Fruit fly (Drosophila melanogaster) whole organism, embryonic: ENCODE measurements around the gene CG14400.

ENCODE experiments used
- CG10209 ChIP-seq: fragments of 200-800 bp; sonication (Bioruptor generic); optimal IDR thresholded peaks from 3 replicates; lab custom pipeline; 2017; ENCODE audit warnings: missing biosample characterization, mild to moderate bottlenecking, missing genetic modification characterization, missing genetic modification reagents
- CG11504 ChIP-seq: fragments of 200-800 bp; sonication (Bioruptor generic); optimal IDR thresholded peaks from 3 replicates; lab custom pipeline; 2019; ENCODE audit warnings: missing biosample characterization, mild to moderate bottlenecking, missing genetic modification characterization, moderate library complexity
- CG13287 ChIP-seq: fragments of 200-800 bp; sonication (Bioruptor generic); IDR thresholded peaks from 2 replicates; pipeline ENCODE4 v1.3.6; 2022; ENCODE audit warnings: missing biosample characterization, missing genetic modification characterization; ENCODE audit not compliant: partially characterized antibody
- CG15514 ChIP-seq: fragments of 200-800 bp; sonication (Bioruptor generic); optimal IDR thresholded peaks from 3 replicates; lab custom pipeline; 2017; ENCODE audit warnings: missing biosample characterization, missing genetic modification characterization, mild to moderate bottlenecking, moderate library complexity, missing genetic modification reagents
- CG15601 ChIP-seq: fragments of 200-800 bp; sonication (Bioruptor generic); optimal IDR thresholded peaks from 3 replicates; lab custom pipeline; 2019; ENCODE audit warnings: missing biosample characterization, mild to moderate bottlenecking, missing genetic modification characterization, moderate library complexity
- CG1603 ChIP-seq: fragments of 200-800 bp; sonication (Bioruptor generic); optimal IDR thresholded peaks from 2 replicates; lab custom pipeline; 2019; ENCODE audit warnings: missing biosample characterization, mild to moderate bottlenecking, missing genetic modification characterization, moderate library complexity
- CG16813 ChIP-seq: fragments of 200-800 bp; sonication (Bioruptor generic); IDR thresholded peaks from 3 replicates; pipeline ENCODE4 v1.3.6; 2022; ENCODE audit warnings: missing biosample characterization, missing genetic modification characterization; ENCODE audit not compliant: partially characterized antibody
- CG2199 ChIP-seq: fragments of 200-800 bp; sonication (Bioruptor generic); IDR thresholded peaks from 3 replicates; pipeline ENCODE4 v1.3.6; 2022; ENCODE audit warnings: missing biosample characterization, missing genetic modification characterization
- CG2889 ChIP-seq: fragments of 200-800 bp; sonication (Bioruptor generic); IDR thresholded peaks from 3 replicates; pipeline ENCODE4 v1.3.6; 2022; ENCODE audit warnings: missing biosample characterization, missing genetic modification characterization
- CG3407 ChIP-seq: fragments of 200-800 bp; sonication (Bioruptor generic); optimal IDR thresholded peaks from 2 replicates; lab custom pipeline; 2018; ENCODE audit warnings: missing biosample characterization, mild to moderate bottlenecking, missing genetic modification characterization
- CG4328 ChIP-seq: fragments of 200-800 bp; sonication (Bioruptor generic); optimal IDR thresholded peaks from 3 replicates; lab custom pipeline; 2017; ENCODE audit warnings: missing biosample characterization, missing genetic modification reagents, missing genetic modification characterization
- CG7372 ChIP-seq: fragments of 200-800 bp; sonication (Bioruptor generic); IDR thresholded peaks from 2 replicates; pipeline ENCODE4 v1.3.6; 2022; ENCODE audit warnings: missing biosample characterization, missing genetic modification characterization
- CG7556 ChIP-seq: fragments of 200-800 bp; sonication (Bioruptor generic); optimal IDR thresholded peaks from 2 replicates; lab custom pipeline; 2017; ENCODE audit warnings: missing biosample characterization, mild to moderate bottlenecking, missing genetic modification characterization
- CG8478 ChIP-seq: fragments of >200 bp; optimal IDR thresholded peaks from 2 replicates; lab custom pipeline; 2018
- CG9817 ChIP-seq: fragments of 200-800 bp; sonication (Bioruptor generic); optimal IDR thresholded peaks from 2 replicates; lab custom pipeline; 2018; ENCODE audit warnings: missing biosample characterization, mild to moderate bottlenecking, missing genetic modification characterization, moderate library complexity
- CTCF ChIP-seq: fragments of 200-800 bp; sonication (Bioruptor generic); optimal IDR thresholded peaks from 2 replicates; lab custom pipeline; 2017; ENCODE audit warnings: missing biosample characterization, mild to moderate bottlenecking, missing genetic modification characterization, moderate library complexity
- D19B ChIP-seq: fragments of 200-800 bp; sonication (Bioruptor generic); optimal IDR thresholded peaks from 2 replicates; lab custom pipeline; 2017; ENCODE audit warnings: missing biosample characterization, mild to moderate bottlenecking, missing genetic modification characterization
- Dll ChIP-seq: fragments of 200-800 bp; sonication (Bioruptor generic); IDR thresholded peaks from 4 replicates; pipeline ENCODE4 v1.3.6; 2022; ENCODE audit warnings: missing biosample characterization, missing genetic modification characterization; ENCODE audit not compliant: partially characterized antibody
- Dp ChIP-seq: fragments of 200-800 bp; sonication (Bioruptor generic); optimal IDR thresholded peaks from 2 replicates; lab custom pipeline; 2018; ENCODE audit warnings: missing biosample characterization, mild to moderate bottlenecking, missing genetic modification characterization, moderate library complexity
- Drgx ChIP-seq: fragments of 200-800 bp; sonication (Bioruptor generic); IDR thresholded peaks from 2 replicates; pipeline ENCODE4 v1.3.6; 2022; ENCODE audit warnings: missing biosample characterization, missing genetic modification characterization
- E2f2 ChIP-seq: fragments of 200-800 bp; sonication (Bioruptor generic); IDR thresholded peaks from 2 replicates; pipeline ENCODE4 v1.3.6; 2022; ENCODE audit warnings: missing biosample characterization, missing genetic modification characterization
- HmgZ ChIP-seq: fragments of 200-800 bp; sonication (Bioruptor generic); optimal IDR thresholded peaks from 2 replicates; lab custom pipeline; 2018; ENCODE audit warnings: missing biosample characterization, mild to moderate bottlenecking, missing genetic modification characterization
- Lhr ChIP-seq: fragments of 200-800 bp; sonication (Bioruptor generic); optimal IDR thresholded peaks from 3 replicates; lab custom pipeline; 2017; ENCODE audit warnings: mild to moderate bottlenecking, missing biosample characterization, missing genetic modification reagents, missing genetic modification characterization
- Med ChIP-seq: fragments of 200-800 bp; sonication (Bioruptor generic); peaks from one replicate; lab custom pipeline; 2016; ENCODE audit warnings: missing biosample characterization, missing genetic modification characterization, mild to moderate bottlenecking, inconsistent platforms, moderate library complexity
- NC2α ChIP-seq: fragments of 200-800 bp; sonication (Bioruptor generic); optimal IDR thresholded peaks from 2 replicates; lab custom pipeline; 2016; ENCODE audit warnings: missing biosample characterization, missing genetic modification characterization
- Optix ChIP-seq: fragments of 200-800 bp; sonication (Bioruptor generic); IDR thresholded peaks from 3 replicates; pipeline ENCODE4 v1.3.6; 2022; ENCODE audit warnings: missing biosample characterization, missing genetic modification characterization
- Poxn ChIP-seq: fragments of 200-800 bp; sonication (Bioruptor generic); IDR thresholded peaks from 2 replicates; pipeline ENCODE4 v1.3.6; 2022; ENCODE audit warnings: missing biosample characterization, missing genetic modification characterization
- Sox102F ChIP-seq: fragments of 200-800 bp; sonication (Bioruptor generic); optimal IDR thresholded peaks from 2 replicates; lab custom pipeline; 2018; ENCODE audit warnings: missing biosample characterization, mild to moderate bottlenecking, missing genetic modification characterization, moderate library complexity
- ara ChIP-seq: fragments of 200-800 bp; sonication (Bioruptor generic); IDR thresholded peaks from 2 replicates; pipeline ENCODE4 v1.3.6; 2022; ENCODE audit warnings: missing biosample characterization, missing genetic modification characterization
- cg ChIP-seq: fragments of 200-800 bp; sonication (Bioruptor generic); optimal IDR thresholded peaks from 3 replicates; lab custom pipeline; 2019; ENCODE audit warnings: missing biosample characterization, mild to moderate bottlenecking, missing genetic modification characterization, moderate library complexity
- ci ChIP-seq: fragments of 200-800 bp; sonication (Bioruptor generic); IDR thresholded peaks from 3 replicates; pipeline ENCODE4 v1.3.6; 2022; ENCODE audit warnings: missing biosample characterization, missing genetic modification characterization
- danr ChIP-seq: fragments of 200-800 bp; sonication (Bioruptor generic); IDR thresholded peaks from 2 replicates; pipeline ENCODE4 v1.3.6; 2022; ENCODE audit warnings: missing biosample characterization, missing genetic modification characterization
- dmrt99B ChIP-seq: fragments of 200-800 bp; sonication (Bioruptor generic); optimal IDR thresholded peaks from 2 replicates; lab custom pipeline; 2018; ENCODE audit warnings: missing biosample characterization, mild to moderate bottlenecking, missing genetic modification characterization, moderate library complexity
- en ChIP-seq: fragments of 200-800 bp; sonication (Bioruptor generic); optimal IDR thresholded peaks from 2 replicates; lab custom pipeline; 2016; ENCODE audit warnings: missing biosample characterization, missing genetic modification characterization
- ham ChIP-seq: fragments of 200-800 bp; sonication (Bioruptor generic); IDR thresholded peaks from 2 replicates; pipeline ENCODE4 v1.3.6; 2022; ENCODE audit warnings: missing biosample characterization, missing genetic modification characterization
- lbe ChIP-seq: fragments of 200-800 bp; sonication (Bioruptor generic); optimal IDR thresholded peaks from 2 replicates; lab custom pipeline; 2016; ENCODE audit warnings: missing biosample characterization, mild to moderate bottlenecking, missing genetic modification characterization
- pita ChIP-seq: fragments of 200-800 bp; sonication (Bioruptor generic); optimal IDR thresholded peaks from 2 replicates; lab custom pipeline; 2017; ENCODE audit warnings: missing biosample characterization, mild to moderate bottlenecking, missing genetic modification characterization
- ranshi ChIP-seq: fragments of 200-800 bp; sonication (Bioruptor generic); IDR thresholded peaks from 2 replicates; pipeline ENCODE4 v1.3.6; 2022; ENCODE audit warnings: missing biosample characterization, missing genetic modification characterization
- sens ChIP-seq: fragments of 200-800 bp; sonication (Bioruptor generic); peaks from one replicate; lab custom pipeline; 2016; ENCODE audit warnings: missing biosample characterization, missing genetic modification characterization
- stwl ChIP-seq: fragments of 200-800 bp; sonication (Bioruptor generic); optimal IDR thresholded peaks from 3 replicates; lab custom pipeline; 2018; ENCODE audit warnings: missing biosample characterization, mild to moderate bottlenecking, missing genetic modification characterization, moderate library complexity
- toy ChIP-seq: fragments of 200-800 bp; sonication (Bioruptor generic); IDR thresholded peaks from 2 replicates; pipeline ENCODE4 v1.3.6; 2022; ENCODE audit warnings: missing biosample characterization, missing genetic modification characterization
- trh ChIP-seq: fragments of 200-800 bp; sonication (Bioruptor generic); optimal IDR thresholded peaks from 2 replicates; lab custom pipeline; 2016; ENCODE audit warnings: missing biosample characterization, missing genetic modification characterization

The CG14400 gene

DNA sequence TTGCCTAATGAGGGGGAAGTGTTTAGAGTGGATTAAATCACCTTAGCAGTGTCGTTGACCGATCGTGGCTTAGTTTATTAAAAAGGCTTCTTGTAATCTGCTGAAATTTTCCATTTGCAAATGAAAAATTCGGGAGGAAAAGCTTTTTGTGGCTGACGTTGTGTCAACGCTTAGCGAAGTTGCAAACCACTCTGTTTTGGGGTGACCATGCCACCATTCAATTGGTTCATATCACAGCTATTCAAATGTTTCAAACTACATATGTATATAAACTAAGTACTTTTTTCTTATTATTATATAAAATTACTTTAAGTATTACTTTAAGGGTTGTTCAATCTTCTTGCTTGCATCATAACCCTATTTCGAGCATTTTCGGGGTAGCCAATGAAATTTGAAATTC lies 6.1 kb downstream of the CG14400 start:
- TF ChIP-seq trh (GFP tag; lab: Kevin White, UChicago) (no peak), CTCF (GFP tag; lab: Kevin White, UChicago) (peak; percentile 79), CG11504 (tag; lab: Kevin White, UChicago) (peak; percentile 83), CG15601 (tag; lab: Kevin White, UChicago) (peak; percentile 74), CG2199 (peak; percentile 82; the same call in 1 of the 3 replicates), Med (GFP tag; lab: Kevin White, UChicago) (peak; percentile 39), Lhr (GFP tag; lab: Kevin White, UChicago) (no peak), CG3407 (GFP tag; lab: Kevin White, UChicago) (no peak), ranshi (peak; percentile 82), sens (GFP tag; lab: Kevin White, UChicago) (no peak), E2f2 (GFP tag; lab: Robert Waterston, UW) (peak; percentile 52), lbe (GFP tag; lab: Kevin White, UChicago) (no peak), en (GFP tag; lab: Kevin White, UChicago) (no peak), toy (no peak), dmrt99B (tag; lab: Kevin White, UChicago) (no peak), HmgZ (tag; lab: Kevin White, UChicago) (peak; percentile 33), Optix (no peak), ham (GFP tag; lab: Robert Waterston, UW) (no peak), pita (GFP tag; lab: Kevin White, UChicago) (peak; percentile 44), Dll (GFP tag; lab: Robert Waterston, UW) (no peak), CG15514 (GFP tag; lab: Kevin White, UChicago) (peak; percentile 10), cg (GFP tag; lab: Kevin White, UChicago) (peak; percentile 36), stwl (tag; lab: Kevin White, UChicago) (peak; percentile 56), CG1603 (peak; percentile 2), CG7372 (GFP tag; lab: Robert Waterston, UW) (no peak), CG8478 (no peak), CG13287 (peak; percentile 8; the same call in 1 of the 2 replicates), Poxn (GFP tag; lab: Robert Waterston, UW) (no peak), danr (no peak), NC2α (GFP tag; lab: Kevin White, UChicago) (no peak), ara (GFP tag; lab: Robert Waterston, UW) (no peak), CG16813 (GFP tag; lab: Robert Waterston, UW) (no peak), Dp (GFP tag; lab: Kevin White, UChicago) (peak; percentile 45)

DNA sequence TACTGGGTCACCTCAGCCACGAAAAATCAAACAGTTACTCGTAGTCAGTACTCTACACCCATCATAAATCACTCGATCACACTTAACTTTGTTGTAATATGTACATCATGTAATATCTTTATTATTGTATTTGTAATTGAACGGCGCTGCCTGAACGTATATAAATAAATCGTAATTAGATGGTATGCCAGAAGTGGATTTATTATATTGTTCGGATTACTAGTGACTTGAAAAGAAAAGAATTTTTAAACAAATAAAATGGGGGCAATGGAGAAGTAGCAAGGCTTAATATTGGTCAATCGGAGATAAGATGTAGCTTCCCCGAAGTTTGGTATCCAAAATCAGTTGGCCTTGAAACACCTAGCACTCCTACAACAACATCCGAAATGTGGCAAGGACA lies 8.7 kb downstream of the CG14400 start, which contains the start of gene CG14402:
Gene CG14402, plus strand, starts transcription at position 301 of the 400 bp plus-strand sequence.
- TF ChIP-seq D19B (GFP tag; lab: Kevin White, UChicago) (no peak), danr (no peak), CG10209 (GFP tag; lab: Kevin White, UChicago) (no peak), CG2889 (GFP tag; lab: Robert Waterston, UW) (no peak), CG8478 (no peak)
- TF ChIP-seq, all 482 proteins: peak for 0

DNA sequence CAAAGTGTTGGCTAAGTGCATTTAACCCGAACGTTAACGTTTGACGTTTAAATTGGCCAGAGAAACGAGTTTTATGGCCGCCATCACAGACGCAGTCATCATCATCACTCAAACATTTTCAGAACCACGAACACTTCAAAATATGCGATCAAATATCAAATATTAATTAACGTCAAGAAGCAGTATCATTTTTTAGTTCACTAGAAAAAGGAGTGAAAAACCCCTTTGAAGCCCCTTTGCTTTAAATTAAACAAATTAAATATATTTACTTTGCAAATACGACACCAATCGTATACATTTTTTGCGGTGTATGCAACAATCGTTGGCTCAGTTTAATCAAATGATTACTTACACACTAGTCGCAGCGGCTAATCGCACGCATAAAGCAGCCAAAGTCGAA lies 13.3 kb downstream of the CG14400 start:
- peak; percentile 5 for TF ChIP-seq Sox102F (GFP tag; lab: Kevin White, UChicago)
- no peak for TF ChIP-seq CG4328 (GFP tag; lab: Kevin White, UChicago)
- no peak for TF ChIP-seq CG7556
- no peak for TF ChIP-seq CG9817 (tag; lab: Kevin White, UChicago)
- 0 out of 3 replicates have a peak, but pooled peaks have one; percentile 9 for TF ChIP-seq ci (GFP tag; lab: Robert Waterston, UW)
- peak; percentile 19 for TF ChIP-seq Med (GFP tag; lab: Kevin White, UChicago)
- peak; percentile 49; the same call in 1 of the 2 replicates for TF ChIP-seq Drgx (GFP tag; lab: Robert Waterston, UW)
